Worm (Caenorhabditis elegans) whole organism, late embryonic: ENCODE measurements around the gene dpy-31.

Experiments used
- C08G9.2 ChIP-seq: sonication (generic microtip); optimal IDR thresholded peaks from 2 replicates; lab custom pipeline; 2016; ENCODE audit warnings: mild to moderate bottlenecking, missing genetic modification characterization, moderate library complexity, missing compliant biosample characterization
- C38D4.7 ChIP-seq: fragments of 200-800 bp; sonication (Bioruptor generic); optimal IDR thresholded peaks from 2 replicates; lab custom pipeline; 2018; ENCODE audit warnings: mild to moderate bottlenecking, missing genetic modification characterization, moderate library complexity, missing compliant biosample characterization
- K09A11.1 ChIP-seq: sonication (generic microtip); optimal IDR thresholded peaks from 2 replicates; lab custom pipeline; 2017; ENCODE audit warnings: antibody characterized with exemption, mild to moderate bottlenecking, missing genetic modification characterization, missing compliant biosample characterization; ENCODE audit not compliant: insufficient read depth
- ahr-1 ChIP-seq: sonication (generic microtip); optimal IDR thresholded peaks from 2 replicates; lab custom pipeline; 2016; ENCODE audit warnings: missing genetic modification characterization, missing compliant biosample characterization
- ama-1 ChIP-seq: fragments of 150-350 bp; optimal IDR thresholded peaks from 2 replicates; lab custom pipeline; 2014
- ceh-14 ChIP-seq: sonication (generic microtip); optimal IDR thresholded peaks from 2 replicates; lab custom pipeline; 2016; ENCODE audit warnings: missing genotype, missing genetic modification characterization, missing compliant biosample characterization
- ceh-18 ChIP-seq: sonication (generic microtip); optimal IDR thresholded peaks from 2 replicates; lab custom pipeline; 2016; ENCODE audit warnings: missing genetic modification characterization, missing compliant biosample characterization
- ceh-22 ChIP-seq: sonication (generic microtip); optimal IDR thresholded peaks from 2 replicates; lab custom pipeline; 2017; ENCODE audit warnings: missing biosample characterization, missing genetic modification characterization
- ceh-30 ChIP-seq: fragments of 150-350 bp; optimal IDR thresholded peaks from 2 replicates; lab custom pipeline; 2014; ENCODE audit warnings: missing biosample characterization, missing genetic modification characterization
- ceh-31 ChIP-seq: sonication (generic microtip); optimal IDR thresholded peaks from 2 replicates; lab custom pipeline; 2016; ENCODE audit warnings: missing genetic modification characterization, missing compliant biosample characterization
- ceh-34 ChIP-seq: sonication (generic microtip); optimal IDR thresholded peaks from 2 replicates; lab custom pipeline; 2016; ENCODE audit warnings: mild to moderate bottlenecking, missing genetic modification characterization, missing compliant biosample characterization
- ceh-45 ChIP-seq: fragments of 200-800 bp; sonication (Bioruptor generic); IDR thresholded peaks from 2 replicates; pipeline ENCODE4 v1.3.6; 2022; ENCODE audit warnings: missing genetic modification reagents, missing genetic modification characterization, missing compliant biosample characterization
- ceh-48 ChIP-seq: sonication (generic microtip); optimal IDR thresholded peaks from 2 replicates; lab custom pipeline; 2016; ENCODE audit warnings: missing genetic modification characterization, inconsistent platforms, missing compliant biosample characterization
- ceh-6 ChIP-seq: fragments of 200-800 bp; sonication (Bioruptor generic); optimal IDR thresholded peaks from 2 replicates; lab custom pipeline; 2018; ENCODE audit warnings: mild to moderate bottlenecking, missing genetic modification characterization, missing compliant biosample characterization
- ceh-9 ChIP-seq: sonication (generic microtip); optimal IDR thresholded peaks from 2 replicates; lab custom pipeline; 2016; ENCODE audit warnings: mild to moderate bottlenecking, missing genetic modification characterization, inconsistent platforms, missing compliant biosample characterization
- dmd-4 ChIP-seq: sonication (generic microtip); optimal IDR thresholded peaks from 2 replicates; lab custom pipeline; 2016; ENCODE audit warnings: borderline replicate concordance, missing genetic modification characterization, missing compliant biosample characterization
- dve-1 ChIP-seq: sonication (generic microtip); optimal IDR thresholded peaks from 2 replicates; lab custom pipeline; 2017; ENCODE audit warnings: antibody characterized with exemption, mild to moderate bottlenecking, missing genetic modification characterization, missing compliant biosample characterization
- elt-2 ChIP-seq: sonication (generic microtip); optimal IDR thresholded peaks from 2 replicates; lab custom pipeline; 2016; ENCODE audit warnings: missing genetic modification reagents, missing genetic modification characterization, missing compliant biosample characterization
- elt-4 ChIP-seq: sonication (generic microtip); optimal IDR thresholded peaks from 2 replicates; lab custom pipeline; 2016; ENCODE audit warnings: missing genetic modification characterization, missing compliant biosample characterization
- ets-4 ChIP-seq: sonication (generic microtip); optimal IDR thresholded peaks from 2 replicates; lab custom pipeline; 2016; ENCODE audit warnings: missing genetic modification characterization, missing compliant biosample characterization
- fkh-10 ChIP-seq: fragments of 150-350 bp; optimal IDR thresholded peaks from 2 replicates; lab custom pipeline; 2014; ENCODE audit warnings: missing biosample characterization, missing genetic modification reagents, missing genetic modification characterization
- fkh-6 ChIP-seq: sonication (generic microtip); optimal IDR thresholded peaks from 2 replicates; lab custom pipeline; 2016; ENCODE audit warnings: missing genetic modification characterization, missing compliant biosample characterization
- gmeb-2 ChIP-seq: sonication (generic microtip); optimal IDR thresholded peaks from 2 replicates; lab custom pipeline; 2016; ENCODE audit warnings: missing genetic modification characterization, inconsistent platforms, missing compliant biosample characterization
- hlh-15 ChIP-seq: sonication (generic microtip); optimal IDR thresholded peaks from 2 replicates; lab custom pipeline; 2016; ENCODE audit warnings: missing genetic modification characterization, missing compliant biosample characterization
- hlh-30 ChIP-seq: sonication (generic microtip); optimal IDR thresholded peaks from 2 replicates; lab custom pipeline; 2017; ENCODE audit warnings: antibody characterized with exemption, missing genetic modification characterization, missing compliant biosample characterization; ENCODE audit not compliant: insufficient read depth
- hlh-6 ChIP-seq: sonication (generic microtip); optimal IDR thresholded peaks from 2 replicates; lab custom pipeline; 2016; ENCODE audit warnings: missing genotype, missing genetic modification characterization, missing compliant biosample characterization
- lim-6 ChIP-seq: sonication (generic microtip); optimal IDR thresholded peaks from 2 replicates; lab custom pipeline; 2016; ENCODE audit warnings: missing genetic modification characterization, missing compliant biosample characterization
- lin-11 ChIP-seq: fragments of 200-800 bp; sonication (Bioruptor generic); optimal IDR thresholded peaks from 2 replicates; lab custom pipeline; 2018; ENCODE audit warnings: mild to moderate bottlenecking, missing genetic modification characterization, missing compliant biosample characterization
- madf-2 ChIP-seq: sonication (generic microtip); optimal IDR thresholded peaks from 2 replicates; lab custom pipeline; 2017; ENCODE audit warnings: missing genetic modification characterization, missing compliant biosample characterization
- nfya-1 ChIP-seq: sonication (generic microtip); optimal IDR thresholded peaks from 2 replicates; lab custom pipeline; 2017; ENCODE audit warnings: missing genetic modification characterization, mild to moderate bottlenecking, missing compliant biosample characterization, antibody characterized with exemption, moderate library complexity
- nhr-11 ChIP-seq: fragments of 150-350 bp; optimal IDR thresholded peaks from 2 replicates; lab custom pipeline; 2014; ENCODE audit warnings: missing biosample characterization, missing genetic modification characterization
- npax-4 ChIP-seq: sonication (generic microtip); optimal IDR thresholded peaks from 2 replicates; lab custom pipeline; 2016; ENCODE audit warnings: missing genetic modification characterization, missing compliant biosample characterization
- odd-2 ChIP-seq: sonication (generic microtip); optimal IDR thresholded peaks from 2 replicates; lab custom pipeline; 2017; ENCODE audit warnings: antibody characterized with exemption, mild to moderate bottlenecking, missing genetic modification characterization, missing compliant biosample characterization
- pag-3 ChIP-seq: sonication (generic microtip); optimal IDR thresholded peaks from 2 replicates; lab custom pipeline; 2016; ENCODE audit warnings: missing compliant biosample characterization, missing genetic modification characterization, borderline replicate concordance
- pat-9 ChIP-seq: fragments of 200-800 bp; sonication (Bioruptor generic); optimal IDR thresholded peaks from 2 replicates; lab custom pipeline; 2018; ENCODE audit warnings: mild to moderate bottlenecking, missing genetic modification characterization, moderate library complexity, missing compliant biosample characterization
- pax-1 ChIP-seq: fragments of 150-350 bp; optimal IDR thresholded peaks from 2 replicates; lab custom pipeline; 2014; ENCODE audit warnings: missing biosample characterization, missing genetic modification characterization
- pha-2 ChIP-seq: sonication (generic microtip); optimal IDR thresholded peaks from 2 replicates; lab custom pipeline; 2017; ENCODE audit warnings: mild to moderate bottlenecking, missing genetic modification characterization, missing compliant biosample characterization
- pqm-1 ChIP-seq: sonication (generic microtip); optimal IDR thresholded peaks from 2 replicates; lab custom pipeline; 2016; ENCODE audit warnings: missing genetic modification characterization, missing compliant biosample characterization
- pros-1 ChIP-seq: fragments of 150-350 bp; optimal IDR thresholded peaks from 2 replicates; lab custom pipeline; 2014; ENCODE audit warnings: missing biosample characterization, missing genetic modification reagents, missing genetic modification characterization
- ref-2 ChIP-seq: sonication (generic microtip); optimal IDR thresholded peaks from 2 replicates; lab custom pipeline; 2016; ENCODE audit warnings: missing genetic modification characterization, missing compliant biosample characterization
- rnt-1 ChIP-seq: sonication (generic microtip); optimal IDR thresholded peaks from 2 replicates; lab custom pipeline; 2016; ENCODE audit warnings: missing genetic modification characterization, missing compliant biosample characterization
- sox-2 ChIP-seq: fragments of 200-800 bp; sonication (Bioruptor generic); IDR thresholded peaks from 2 replicates; pipeline ENCODE4 v1.3.6; 2022; ENCODE audit warnings: missing genetic modification reagents, missing genetic modification characterization, missing compliant biosample characterization
- sox-4 ChIP-seq: sonication (generic microtip); optimal IDR thresholded peaks from 2 replicates; lab custom pipeline; 2017; ENCODE audit warnings: mild to moderate bottlenecking, missing genetic modification characterization, inconsistent platforms, missing compliant biosample characterization
- syd-9 ChIP-seq: sonication (generic microtip); optimal IDR thresholded peaks from 2 replicates; lab custom pipeline; 2016; ENCODE audit warnings: mild to moderate bottlenecking, missing genetic modification characterization, moderate library complexity, missing compliant biosample characterization
- tbx-2 ChIP-seq: sonication (generic microtip); optimal IDR thresholded peaks from 2 replicates; lab custom pipeline; 2016; ENCODE audit warnings: missing genetic modification characterization, missing compliant biosample characterization
- ttx-3 ChIP-seq: sonication (generic microtip); optimal IDR thresholded peaks from 2 replicates; lab custom pipeline; 2016; ENCODE audit warnings: missing genetic modification reagents, missing genetic modification characterization, missing compliant biosample characterization
- unc-42 ChIP-seq: sonication (generic microtip); optimal IDR thresholded peaks from 2 replicates; lab custom pipeline; 2016; ENCODE audit warnings: missing genotype, missing genetic modification characterization, missing compliant biosample characterization
- unc-55 ChIP-seq: sonication (generic microtip); optimal IDR thresholded peaks from 2 replicates; lab custom pipeline; 2017; ENCODE audit warnings: missing biosample characterization, missing genetic modification reagents, missing genetic modification characterization
- unc-86 ChIP-seq: sonication (generic microtip); optimal IDR thresholded peaks from 2 replicates; lab custom pipeline; 2016; ENCODE audit warnings: missing genetic modification characterization, missing compliant biosample characterization
- zip-5 ChIP-seq: sonication (generic microtip); optimal IDR thresholded peaks from 2 replicates; lab custom pipeline; 2016; ENCODE audit warnings: missing genetic modification characterization, missing compliant biosample characterization

Gene dpy-31

ce11 chrIII:7178497-7178896 lies 23.5 kb upstream of the dpy-31 start:
- TF ChIP-seq lim-6, result no peak
- no peak for TF ChIP-seq ttx-3 (tag; lab: Kevin White, UChicago)
- TF ChIP-seq pros-1, result no peak
- no peak for TF ChIP-seq npax-4 (tag; lab: Kevin White, UChicago)
- no peak for TF ChIP-seq nfya-1
- no peak for TF ChIP-seq rnt-1 (tag; lab: Kevin White, UChicago)
- no peak for TF ChIP-seq C08G9.2 (tag; lab: Kevin White, UChicago)
- no peak for TF ChIP-seq ceh-30 (tag; lab: Kevin White, UChicago)
- TF ChIP-seq hlh-15 (tag; lab: Kevin White, UChicago), result no peak
- no peak for TF ChIP-seq unc-55 (GFP tag; lab: Kevin White, UChicago)
- no peak for TF ChIP-seq ets-4 (tag; lab: Kevin White, UChicago)
- TF ChIP-seq pag-3, result no peak
- TF ChIP-seq dmd-4, result no peak
- TF ChIP-seq ref-2 (tag; lab: Kevin White, UChicago), result no peak
- no peak for TF ChIP-seq lin-11
- no peak for TF ChIP-seq fkh-10 (GFP tag; lab: Kevin White, UChicago)
- TF ChIP-seq K09A11.1, result no peak
- no peak for TF ChIP-seq C38D4.7 (GFP tag; lab: Kevin White, UChicago)
- no peak for TF ChIP-seq zip-5 (tag; lab: Kevin White, UChicago)

- TF ChIP-seq syd-9 (tag; lab: Kevin White, UChicago), result no peak
- no peak for TF ChIP-seq hlh-30
- TF ChIP-seq gmeb-2 (tag; lab: Kevin White, UChicago), result no peak
- no peak for TF ChIP-seq ceh-45 (GFP tag; lab: Robert Waterston, UW)
- peak; percentile 18 for TF ChIP-seq tbx-2 (tag; lab: Kevin White, UChicago)
- no peak for TF ChIP-seq pha-2 (tag; lab: Kevin White, UChicago)
- no peak for TF ChIP-seq ceh-6 (GFP tag; lab: Kevin White, UChicago)
- TF ChIP-seq hlh-15 (tag; lab: Kevin White, UChicago), result no peak
- TF ChIP-seq madf-2 (tag; lab: Kevin White, UChicago), result no peak
- no peak for TF ChIP-seq unc-55 (GFP tag; lab: Kevin White, UChicago)
- no peak for TF ChIP-seq ceh-14 (tag; lab: Kevin White, UChicago)
- TF ChIP-seq ceh-31 (tag; lab: Kevin White, UChicago), result peak; percentile 46
- peak; percentile 27 for TF ChIP-seq ceh-18
- TF ChIP-seq pqm-1 (tag; lab: Kevin White, UChicago), result no peak
- no peak for TF ChIP-seq ama-1 (lab: Kevin White, UChicago)
- no peak for TF ChIP-seq sox-4
- peak; percentile 87 for TF ChIP-seq nfya-1
- peak; percentile 14 for TF ChIP-seq ceh-30 (tag; lab: Kevin White, UChicago)
- TF ChIP-seq ceh-34, result peak; percentile 13
- TF ChIP-seq npax-4 (tag; lab: Kevin White, UChicago), result no peak
- no peak for TF ChIP-seq elt-4 (tag; lab: Kevin White, UChicago)
- no peak for TF ChIP-seq fkh-10 (GFP tag; lab: Kevin White, UChicago)
- no peak for TF ChIP-seq zip-5 (tag; lab: Kevin White, UChicago)
- no peak for TF ChIP-seq nhr-11
- TF ChIP-seq fkh-6 (tag; lab: Kevin White, UChicago), result no peak
- no peak for TF ChIP-seq elt-2
- no peak for TF ChIP-seq ttx-3 (tag; lab: Kevin White, UChicago)
- no peak for TF ChIP-seq odd-2 (tag; lab: Kevin White, UChicago)
- TF ChIP-seq dve-1 (tag; lab: Kevin White, UChicago), result no peak
- no peak for TF ChIP-seq lim-6
- TF ChIP-seq ceh-9, result no peak
- TF ChIP-seq sox-2 (GFP tag; lab: Robert Waterston, UW), result 0 out of 2 replicates have a peak, but pooled peaks have one; percentile 33
- TF ChIP-seq ceh-22 (tag; lab: Kevin White, UChicago), result no peak
- no peak for TF ChIP-seq ahr-1 (tag; lab: Kevin White, UChicago)
- TF ChIP-seq pax-1 (tag; lab: Kevin White, UChicago), result peak; percentile 81
- peak; percentile 2 for TF ChIP-seq ref-2 (tag; lab: Kevin White, UChicago)
- no peak for TF ChIP-seq hlh-6 (tag; lab: Kevin White, UChicago)
- TF ChIP-seq pat-9, result no peak
- TF ChIP-seq ceh-48 (tag; lab: Kevin White, UChicago), result no peak
- TF ChIP-seq K09A11.1, result no peak
- peak; percentile 64 for TF ChIP-seq unc-42
- TF ChIP-seq unc-86 (tag; lab: Kevin White, UChicago), result peak; percentile 26
Observed at ce11 chrIII:7179538-7180301, 22.3 kb upstream of the dpy-31 start, which contains the start of the genes rps-14 and rpl-36. TSS of gene rps-14 (minus strand) at chrIII:7179588. TSS of gene rpl-36 (plus strand) at chrIII:7180251.
